Worm (Caenorhabditis elegans): Measurements from ENCODE around the gene F21C10.3.

DNA sequence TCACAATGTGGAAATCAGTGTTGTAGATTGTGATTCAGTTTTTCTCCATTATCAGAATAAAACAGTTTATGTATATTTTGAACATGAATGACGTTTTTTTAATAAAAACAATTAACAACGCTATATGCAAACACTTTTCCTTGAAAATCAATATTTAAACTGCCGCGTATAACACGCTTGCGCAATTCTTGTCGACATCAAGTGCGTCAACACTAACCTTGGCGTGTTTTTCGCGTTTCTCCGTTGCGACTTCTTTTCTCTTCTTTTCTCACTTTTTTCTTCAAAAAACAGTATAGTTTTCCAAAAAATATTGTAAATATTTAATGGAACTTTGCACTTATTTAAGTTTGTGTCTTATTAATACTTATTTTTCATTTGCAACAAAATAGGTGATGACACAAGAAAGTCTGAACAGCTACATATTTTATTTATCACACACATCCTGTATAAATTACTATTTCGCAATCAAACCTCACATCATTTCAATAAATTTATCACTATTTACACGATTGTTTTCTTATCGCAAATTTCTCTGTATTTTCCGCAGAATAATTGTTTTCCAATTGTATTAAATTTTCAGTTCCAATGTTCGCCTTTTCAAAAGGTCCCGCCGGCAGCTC is 47.5 kb downstream of the F21C10.3 start, which contains the start of gene spas-1:
- TF ChIP-seq ama-1 (optimal IDR thresholded peaks at IDR 0.05), result no peak
- TF ChIP-seq ama-1 (GFP tag; optimal IDR thresholded peaks at IDR 0.05), result no peak
- no peak for TF ChIP-seq snpc-4 (GFP tag; optimal IDR thresholded peaks at IDR 0.05)
- peak in 1 of 4 experiments; percentile 76 for TF ChIP-seq snpc-4 (tag; optimal IDR thresholded peaks at IDR 0.05)

Measured in whole organism, young adult.